Worm (Caenorhabditis elegans): ENCODE data around the gene mob-3.

Gene mob-3

ce11 chrIV:7428347-7428746 lies 39.6 kb upstream of the mob-3 start:
- TF ChIP-seq efl-3 (GFP tag; optimal IDR thresholded peaks at IDR 0.05) = no peak
- TF ChIP-seq alr-1 (tag; optimal IDR thresholded peaks at IDR 0.05; ENCODE audit: borderline replicate concordance) = no peak
- peak; percentile 55 for TF ChIP-seq rnt-1 (tag; optimal IDR thresholded peaks at IDR 0.05)
- no peak for TF ChIP-seq elt-3 (tag; optimal IDR thresholded peaks at IDR 0.05)
- TF ChIP-seq aha-1 (tag; optimal IDR thresholded peaks at IDR 0.05) = no peak
- TF ChIP-seq lin-35 (GFP tag; optimal IDR thresholded peaks at IDR 0.05) = no peak
- peak; percentile 1 for TF ChIP-seq dsc-1 (tag; optimal IDR thresholded peaks at IDR 0.05)
- peak; percentile 10 for TF ChIP-seq unc-130 (tag; optimal IDR thresholded peaks at IDR 0.05)
- TF ChIP-seq lsy-2 (tag; optimal IDR thresholded peaks at IDR 0.05) = peak; percentile 6 to 33
- TF ChIP-seq efl-1 (optimal IDR thresholded peaks at IDR 0.05) = no peak
- peak in 1 of 2 experiments; percentile 79 for TF ChIP-seq efl-1 (GFP tag; optimal IDR thresholded peaks at IDR 0.05 in 1 of 2)

ce11 chrIV:7426055-7426454 lies 37.3 kb upstream of the mob-3 start:
- peak; percentile 91 for TF ChIP-seq lin-14 (GFP tag; optimal IDR thresholded peaks at IDR 0.05)
- TF ChIP-seq aly-2 (tag; optimal IDR thresholded peaks at IDR 0.05) = no peak
- no peak for TF ChIP-seq dpl-1 (GFP tag; optimal IDR thresholded peaks at IDR 0.05)
- TF ChIP-seq nhr-12 (tag; optimal IDR thresholded peaks at IDR 0.05) = no peak
- TF ChIP-seq nhr-237 (tag; optimal IDR thresholded peaks at IDR 0.05) = no peak
- no peak for TF ChIP-seq lin-15B (tag; optimal IDR thresholded peaks at IDR 0.05)
- peak; percentile 14 for TF ChIP-seq tbx-2 (tag; optimal IDR thresholded peaks at IDR 0.05)
- no peak for TF ChIP-seq ztf-4 (tag; optimal IDR thresholded peaks at IDR 0.05)
- TF ChIP-seq nhr-11 (tag; optimal IDR thresholded peaks at IDR 0.05) = no peak
- TF ChIP-seq pag-3 (tag; optimal IDR thresholded peaks at IDR 0.05; ENCODE audit: borderline replicate concordance, insufficient read depth) = no peak
- TF ChIP-seq nhr-20 (tag; optimal IDR thresholded peaks at IDR 0.05) = peak; percentile 31
- TF ChIP-seq ces-1 (GFP tag; optimal IDR thresholded peaks at IDR 0.05) = no peak
- no peak for TF ChIP-seq egl-13 (tag; optimal IDR thresholded peaks at IDR 0.05)
- TF ChIP-seq C34B4.2 (tag; optimal IDR thresholded peaks at IDR 0.05) = no peak
- TF ChIP-seq rnt-1 (tag; optimal IDR thresholded peaks at IDR 0.05) = peak; percentile 72
- TF ChIP-seq ceh-82 (tag; optimal IDR thresholded peaks at IDR 0.05) = no peak
- TF ChIP-seq ets-5 (GFP tag; IDR thresholded peaks at IDR 0.05) = no peak
- TF ChIP-seq unc-130 (tag; optimal IDR thresholded peaks at IDR 0.05) = peak; percentile 33
- TF ChIP-seq vab-15 (tag; optimal IDR thresholded peaks at IDR 0.05) = no peak
- no peak for TF ChIP-seq mab-9 (GFP tag; IDR thresholded peaks at IDR 0.05)
- no peak for TF ChIP-seq fkh-8 (tag; optimal IDR thresholded peaks at IDR 0.05)
- TF ChIP-seq nhr-19 (GFP tag; conservative IDR thresholded peaks at IDR 0.05) = peak; percentile 47
- TF ChIP-seq nhr-71 (tag; optimal IDR thresholded peaks at IDR 0.05) = peak; percentile 65
- TF ChIP-seq snu-23 (GFP tag; optimal IDR thresholded peaks at IDR 0.05) = peak; percentile 47
- TF ChIP-seq lin-39 (tag; optimal IDR thresholded peaks at IDR 0.05) = no peak
- TF ChIP-seq C04F5.9 (tag; optimal IDR thresholded peaks at IDR 0.05) = no peak
- peak in 1 of 2 experiments; percentile 53 for TF ChIP-seq lsy-2 (tag; optimal IDR thresholded peaks at IDR 0.05)

- TF ChIP-seq ztf-4 (tag; optimal IDR thresholded peaks at IDR 0.05) = no peak
- TF ChIP-seq fkh-10 (GFP tag; optimal IDR thresholded peaks at IDR 0.05) = no peak
- TF ChIP-seq nhr-84 (tag; optimal IDR thresholded peaks at IDR 0.05) = no peak
- TF ChIP-seq ceh-82 (tag; optimal IDR thresholded peaks at IDR 0.05) = no peak
- TF ChIP-seq snu-23 (GFP tag; optimal IDR thresholded peaks at IDR 0.05) = no peak
- TF ChIP-seq vab-15 (tag; optimal IDR thresholded peaks at IDR 0.05) = no peak
- no peak for TF ChIP-seq efl-1 (optimal IDR thresholded peaks at IDR 0.05)
- no peak for TF ChIP-seq efl-1 (GFP tag; optimal IDR thresholded peaks at IDR 0.05 in 1 of 2)
- no peak for TF ChIP-seq zag-1 (tag; optimal IDR thresholded peaks at IDR 0.05)
- TF ChIP-seq unc-86 (tag; optimal IDR thresholded peaks at IDR 0.05) = no peak
- TF ChIP-seq unc-98 (GFP tag; IDR thresholded peaks at IDR 0.05) = no peak
- no peak for TF ChIP-seq sox-4 (tag; optimal IDR thresholded peaks at IDR 0.05)
- TF ChIP-seq grh-1 (GFP tag; IDR thresholded peaks at IDR 0.05) = no peak
- no peak for TF ChIP-seq zip-4 (GFP tag; optimal IDR thresholded peaks at IDR 0.05)
- TF ChIP-seq dsc-1 (tag; optimal IDR thresholded peaks at IDR 0.05) = no peak
- TF ChIP-seq pax-3 (tag; optimal IDR thresholded peaks at IDR 0.05) = no peak
- TF ChIP-seq unc-62 (GFP tag; optimal IDR thresholded peaks at IDR 0.05) = no peak
- no peak for TF ChIP-seq ets-5 (GFP tag; IDR thresholded peaks at IDR 0.05)
- TF ChIP-seq lir-3 (tag; optimal IDR thresholded peaks at IDR 0.05; ENCODE audit: poor library complexity) = no peak
Measured at ce11 chrIV:7424198-7424597, 35.5 kb upstream of the mob-3 start, which contains the start of gene unc-82. Gene unc-82, plus strand, starts transcription at chrIV:7424498.
